Fruit fly (Drosophila melanogaster) whole organism: Measurements from ENCODE around the gene Nf1.

ENCODE experiments used
- CG8478 ChIP-seq: fragments of >200 bp; optimal IDR thresholded peaks from 2 replicates; lab custom pipeline; 2018; ENCODE audit warnings: inconsistent platforms
- Dll ChIP-seq: fragments of >200 bp; optimal IDR thresholded peaks from 2 replicates; lab custom pipeline; 2017
- EcR ChIP-seq, 2 experiments: fragments of >200 bp; optimal IDR thresholded peaks; 2 replicates each; lab custom pipeline; 2017; ENCODE audit warnings: missing biosample characterization in 2 of 2, missing genetic modification characterization in 2 of 2, missing genetic modification reagents in 2 of 2
- pan ChIP-seq: fragments of >200 bp; optimal IDR thresholded peaks from 2 replicates; lab custom pipeline; 2017
- psq ChIP-seq: fragments of >200 bp; optimal IDR thresholded peaks from 2 replicates; lab custom pipeline; 2017
- usp ChIP-seq: fragments of >200 bp; optimal IDR thresholded peaks from 2 replicates; lab custom pipeline; 2017; ENCODE audit warnings: missing biosample characterization, missing genetic modification characterization, mixed read lengths

dm6 chr3R:26017294-26017770 is 34.5 kb downstream of the Nf1 start:
- no peak for TF ChIP-seq psq (lab: Kevin White, UChicago)
- TF ChIP-seq pan (lab: Kevin White, UChicago): no peak
- peak in 1 of 2 experiments; percentile 29 for TF ChIP-seq EcR (GFP tag; optimal IDR thresholded peaks at IDR 0.05; lab: Kevin White, UChicago)
- peak; percentile 17 for TF ChIP-seq Dll
- TF ChIP-seq CG8478 (lab: Kevin White, UChicago): no peak
- no peak for TF ChIP-seq usp
